Worm (Caenorhabditis elegans): Measurements from ENCODE around the gene ztf-14.

The ztf-14 gene

DNA sequence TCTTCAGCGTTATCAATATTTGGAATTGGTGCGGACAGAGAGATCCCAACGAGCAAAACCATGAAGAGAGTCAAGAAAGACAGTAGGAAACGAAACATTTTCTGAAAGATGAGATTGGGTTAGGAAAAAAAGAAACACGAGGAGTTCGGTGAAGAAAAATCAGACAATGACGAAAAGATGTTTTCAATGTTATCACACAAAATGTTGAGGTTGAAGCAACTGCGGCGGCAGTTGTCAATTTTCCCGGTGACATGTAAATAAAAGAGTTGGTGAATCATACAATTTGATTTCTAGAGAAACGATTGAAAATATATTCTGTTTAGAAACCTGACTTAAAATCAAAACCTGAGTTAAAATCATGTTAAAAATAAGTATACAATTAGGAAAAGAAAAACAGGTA lies 42.1 kb upstream of the ztf-14 start, which contains the start of gene F23D12.7:
TSS of gene F23D12.7 (minus strand) at position 101 of the 400 bp plus-strand sequence.
- no peak for TF ChIP-seq pbrm-1 (GFP tag; IDR thresholded peaks at IDR 0.05)
- TF ChIP-seq bed-1 (GFP tag; IDR thresholded peaks at IDR 0.05): no peak
- TF ChIP-seq ceh-40 (GFP tag; IDR thresholded peaks at IDR 0.05): no peak
- no peak for TF ChIP-seq pha-4 (tag; optimal IDR thresholded peaks at IDR 0.05)
- TF ChIP-seq ztf-22 (GFP tag; optimal IDR thresholded peaks at IDR 0.05): no peak
- no peak for TF ChIP-seq him-1 (tag; optimal IDR thresholded peaks at IDR 0.05)
- TF ChIP-seq hlh-26 (GFP tag; conservative IDR thresholded peaks at IDR 0.05): no peak
- no peak for TF ChIP-seq ccch-3 (GFP tag; optimal IDR thresholded peaks at IDR 0.05)

DNA sequence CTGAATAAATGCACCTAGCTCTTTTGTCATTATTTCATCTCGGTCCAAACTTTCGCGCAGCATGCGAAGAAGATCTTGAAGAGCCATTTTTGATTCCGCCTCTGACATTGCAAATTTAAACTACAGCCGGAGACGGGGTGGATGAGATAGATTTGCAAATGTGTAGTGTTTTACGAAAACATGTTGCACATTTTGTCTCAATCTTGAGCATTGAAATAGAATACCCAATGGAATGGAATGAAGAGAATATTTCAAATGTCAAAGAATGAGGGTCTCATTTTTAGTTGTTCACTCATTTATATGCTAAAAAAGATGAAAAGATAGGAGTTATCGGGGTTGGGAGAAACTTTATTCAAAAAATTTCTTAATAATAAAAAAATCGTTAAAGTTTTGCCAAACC lies 40.5 kb upstream of the ztf-14 start, which contains the start of gene Y66C5A.1:
TSS of gene Y66C5A.1 (minus strand) at position 101 of the 400 bp plus-strand sequence.
- TF ChIP-seq ets-4 (GFP tag; optimal IDR thresholded peaks at IDR 0.05) (no peak), snpc-3.4 (tag; optimal IDR thresholded peaks at IDR 0.05) (no peak), madf-10 (tag; optimal IDR thresholded peaks at IDR 0.05) (no peak), D2030.7 (GFP tag; IDR thresholded peaks at IDR 0.05) (no peak)

DNA sequence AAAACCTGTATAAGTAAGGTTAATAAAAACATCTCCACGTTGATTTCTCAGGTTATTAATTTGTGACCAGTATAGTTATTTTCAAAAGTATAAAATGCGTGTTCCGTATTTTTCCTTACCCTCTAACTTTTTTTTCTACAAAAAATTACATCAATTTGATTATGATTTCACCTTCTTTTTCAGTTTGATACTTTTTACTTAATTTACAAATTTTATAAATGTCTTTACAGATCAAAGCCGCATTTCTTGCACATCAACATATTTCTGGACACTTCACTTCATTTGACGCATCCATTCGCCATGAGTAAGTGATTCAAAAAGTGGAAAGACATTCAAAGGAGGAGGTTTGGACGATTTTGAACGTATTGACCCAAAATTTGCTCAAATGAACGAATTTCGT lies 35.5 kb upstream of the ztf-14 start, which contains the start of gene Y66C5A.2:
TSS of gene Y66C5A.2 (plus strand) at position 301 of the 400 bp plus-strand sequence.
- TF ChIP-seq athp-1 (tag; optimal IDR thresholded peaks at IDR 0.05) (no peak), F49E8.2 (tag; optimal IDR thresholded peaks at IDR 0.05; ENCODE audit: insufficient read depth) (no peak), lir-1 (GFP tag; conservative IDR thresholded peaks at IDR 0.05) (no peak), pha-4 (tag; optimal IDR thresholded peaks at IDR 0.05) (no peak), Y56A3A.18 (GFP tag; IDR thresholded peaks at IDR 0.05) (no peak), nfyb-1 (GFP tag; IDR thresholded peaks at IDR 0.05) (no peak), hlh-26 (GFP tag; conservative IDR thresholded peaks at IDR 0.05) (no peak), dpff-1 (tag; optimal IDR thresholded peaks at IDR 0.05) (no peak), F52B5.7 (tag; optimal IDR thresholded peaks at IDR 0.05) (no peak), akir-1 (GFP tag; optimal IDR thresholded peaks at IDR 0.05) (no peak), lag-1 (GFP tag; IDR thresholded peaks at IDR 0.05) (no peak)

DNA sequence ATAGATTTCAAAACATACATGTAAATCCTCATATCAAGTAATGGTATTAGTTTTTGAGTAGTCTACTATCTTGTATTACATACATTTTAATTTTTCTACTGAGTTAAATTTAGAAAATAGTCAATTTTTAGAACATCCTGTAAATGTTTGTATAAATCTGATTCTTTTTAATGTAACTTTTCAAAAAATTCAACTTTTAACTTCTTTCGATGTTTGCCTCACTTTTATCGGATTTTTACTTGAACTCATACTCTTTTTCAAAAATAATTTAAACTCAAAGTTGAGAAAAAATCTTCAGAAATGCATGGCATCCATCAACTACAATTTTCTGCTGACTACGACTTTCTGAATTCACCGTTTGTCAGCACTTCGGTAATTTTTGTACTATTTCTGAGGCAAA lies 31.4 kb upstream of the ztf-14 start, which contains the start of gene M163.7:
TSS of gene M163.7 (plus strand) at position 301 of the 400 bp plus-strand sequence.
- no peak for TF ChIP-seq F49E8.2 (tag; optimal IDR thresholded peaks at IDR 0.05; ENCODE audit: insufficient read depth)

DNA sequence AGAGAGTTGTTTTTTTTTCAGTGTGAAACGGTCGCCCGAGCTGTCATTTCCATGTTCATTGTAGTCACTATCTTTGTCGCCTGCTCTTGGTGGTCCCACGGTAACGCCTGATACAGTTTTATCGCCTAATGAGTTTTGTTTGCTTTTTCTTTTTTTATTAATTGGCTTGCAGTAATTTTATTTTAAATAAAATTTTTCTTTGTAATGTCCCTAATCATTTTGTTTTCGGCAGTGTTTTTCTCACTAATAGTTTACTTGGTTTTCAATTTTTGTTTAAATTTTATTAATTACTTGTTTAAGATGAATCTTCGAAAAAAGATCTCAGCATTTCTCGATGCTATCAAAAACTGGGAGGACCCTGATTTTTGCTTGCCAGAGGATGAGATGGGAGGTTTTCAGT lies 30.3 kb upstream of the ztf-14 start, which contains the start of gene M163.22:
TSS of gene M163.22 (plus strand) at position 301 of the 400 bp plus-strand sequence.
- TF ChIP-seq bed-2 (GFP tag; IDR thresholded peaks at IDR 0.05) (no peak), nhr-179 (tag; optimal IDR thresholded peaks at IDR 0.05) (no peak), athp-1 (tag; optimal IDR thresholded peaks at IDR 0.05) (no peak), B0336.3 (GFP tag; IDR thresholded peaks at IDR 0.05) (no peak), lsy-27 (tag; optimal IDR thresholded peaks at IDR 0.05; ENCODE audit: borderline replicate concordance, insufficient read depth) (no peak), snpc-1.3 (tag; optimal IDR thresholded peaks at IDR 0.05; ENCODE audit: insufficient read depth) (no peak), B0261.1 (tag; optimal IDR thresholded peaks at IDR 0.05) (no peak), snpc-3.4 (tag; optimal IDR thresholded peaks at IDR 0.05) (no peak), nhr-120 (GFP tag; IDR thresholded peaks at IDR 0.05) (no peak), zfh-2 (GFP tag; conservative IDR thresholded peaks at IDR 0.05) (no peak), hmg-1.2 (GFP tag; IDR thresholded peaks at IDR 0.05) (no peak), rcor-1 (GFP tag; IDR thresholded peaks at IDR 0.05) (no peak), bed-1 (GFP tag; IDR thresholded peaks at IDR 0.05) (no peak)
